Worm (Caenorhabditis elegans): Measurements from ENCODE around the gene F49F1.18.
"Not testable (repeated sequence)": the region's sequence is repeated elsewhere in the genome, so short reads cannot be mapped to it uniquely, and the experiment has no call there.

F49F1.18 gene

ce11 chrIV:4162121-4162520, 22.0 kb upstream of the F49F1.18 start, which contains the start of gene scrm-5:
Gene scrm-5, plus strand, starts transcription at chrIV:4162421.
- TF ChIP-seq tbx-2 (tag; optimal IDR thresholded peaks at IDR 0.05) = no peak
- no peak for TF ChIP-seq mef-2 (tag; optimal IDR thresholded peaks at IDR 0.05)
- TF ChIP-seq C04F5.9 (tag; optimal IDR thresholded peaks at IDR 0.05) = no peak
- no peak for TF ChIP-seq snu-23 (GFP tag; optimal IDR thresholded peaks at IDR 0.05)
- TF ChIP-seq lin-15B (tag; optimal IDR thresholded peaks at IDR 0.05) = no peak
- TF ChIP-seq F16B12.6 (tag; optimal IDR thresholded peaks at IDR 0.05) = no peak
- TF ChIP-seq ces-1 (GFP tag; optimal IDR thresholded peaks at IDR 0.05) = no peak
- TF ChIP-seq mep-1 (tag; optimal IDR thresholded peaks at IDR 0.05) = no peak

- peak; percentile 19 for TF ChIP-seq elt-2 (tag; optimal IDR thresholded peaks at IDR 0.05)
- no peak for TF ChIP-seq C16A3.4 (tag; optimal IDR thresholded peaks at IDR 0.05)
- no peak for TF ChIP-seq nhr-85 (tag)
Measured at ce11 chrIV:4154641-4155040, 14.5 kb upstream of the F49F1.18 start, which contains the start of gene K08D10.14. Gene K08D10.14, plus strand, starts transcription at chrIV:4154941.

- no peak for TF ChIP-seq ceh-8 (GFP tag; optimal IDR thresholded peaks at IDR 0.05)
- TF ChIP-seq elt-2 (tag; optimal IDR thresholded peaks at IDR 0.05) = peak; percentile 79
Measured at ce11 chrIV:4152143-4152542, 12.0 kb upstream of the F49F1.18 start, which contains the start of the genes K08D10.10 and R07C12.1. Gene K08D10.10, plus strand, starts transcription at chrIV:4152235. Gene R07C12.1, plus strand, starts transcription at chrIV:4152456.

ce11 chrIV:4150138-4150537, 10.0 kb upstream of the F49F1.18 start:
- TF ChIP-seq elt-2 (tag; optimal IDR thresholded peaks at IDR 0.05) = peak; percentile 58
- TF ChIP-seq efl-1 (optimal IDR thresholded peaks at IDR 0.05) = no peak
- peak in 1 of 2 experiments; percentile 57 for TF ChIP-seq efl-1 (GFP tag; optimal IDR thresholded peaks at IDR 0.05 in 1 of 2)
- no peak for TF ChIP-seq lin-14 (GFP tag; optimal IDR thresholded peaks at IDR 0.05)

- no peak for TF ChIP-seq sox-4 (tag; optimal IDR thresholded peaks at IDR 0.05)
- TF ChIP-seq efl-1 (optimal IDR thresholded peaks at IDR 0.05) = no peak
- peak in 1 of 2 experiments; percentile 38 for TF ChIP-seq efl-1 (GFP tag; optimal IDR thresholded peaks at IDR 0.05 in 1 of 2)
- TF ChIP-seq jun-1 (tag; optimal IDR thresholded peaks at IDR 0.05) = peak; percentile 34
- TF ChIP-seq dpl-1 (GFP tag; optimal IDR thresholded peaks at IDR 0.05) = no peak
- peak; percentile 1 for TF ChIP-seq nhr-90 (tag; optimal IDR thresholded peaks at IDR 0.05; ENCODE audit: poor library complexity)
- TF ChIP-seq elt-2 (tag; optimal IDR thresholded peaks at IDR 0.05) = peak; percentile 92
Measured at ce11 chrIV:4147891-4148290, 7.7 kb upstream of the F49F1.18 start.

- TF ChIP-seq lin-13 (GFP tag; optimal IDR thresholded peaks at IDR 0.05) = no peak
- no peak for TF ChIP-seq grh-1 (GFP tag; IDR thresholded peaks at IDR 0.05)
- TF ChIP-seq ces-1 (GFP tag; optimal IDR thresholded peaks at IDR 0.05) = no peak
- no peak for TF ChIP-seq pax-3 (tag; optimal IDR thresholded peaks at IDR 0.05)
- no peak for TF ChIP-seq nhr-20 (tag; optimal IDR thresholded peaks at IDR 0.05)
- no peak for TF ChIP-seq tbx-2 (tag; optimal IDR thresholded peaks at IDR 0.05)
- TF ChIP-seq ztf-4 (tag; optimal IDR thresholded peaks at IDR 0.05) = no peak
- no peak for TF ChIP-seq C04F5.9 (tag; optimal IDR thresholded peaks at IDR 0.05)
- TF ChIP-seq lin-14 (GFP tag; optimal IDR thresholded peaks at IDR 0.05) = no peak
- TF ChIP-seq nhr-85 (tag) = no peak
- no peak for TF ChIP-seq fkh-8 (tag; optimal IDR thresholded peaks at IDR 0.05)
Measured at ce11 chrIV:4144784-4145183, 4.6 kb upstream of the F49F1.18 start, which contains the start of gene R07C12.3. Gene R07C12.3, plus strand, starts transcription at chrIV:4145084.

- not testable (repeated sequence) for TF ChIP-seq nhr-77, lin-15B, nhr-11 (tag; optimal IDR thresholded peaks at IDR 0.05)
Measured at ce11 chrIV:4142986-4143385, 2.8 kb upstream of the F49F1.18 start, which contains the start of gene F49F1.12. Gene F49F1.12, minus strand, starts transcription at chrIV:4143086.

ce11 chrIV:4141311-4141710, 1.1 kb upstream of the F49F1.18 start, which contains the start of gene F49F1.11:
Gene F49F1.11, minus strand, starts transcription at chrIV:4141411.
- TF ChIP-seq skn-1 (tag; optimal IDR thresholded peaks at IDR 0.05) (no peak), rnt-1 (tag; optimal IDR thresholded peaks at IDR 0.05) (no peak), lin-39 (tag; optimal IDR thresholded peaks at IDR 0.05) (no peak), C04F5.9 (tag; optimal IDR thresholded peaks at IDR 0.05) (no peak), ces-1 (GFP tag; optimal IDR thresholded peaks at IDR 0.05) (no peak), swsn-7 (tag; optimal IDR thresholded peaks at IDR 0.05) (no peak), unc-30 (tag; optimal IDR thresholded peaks at IDR 0.05) (no peak), nhr-28 (tag; optimal IDR thresholded peaks at IDR 0.05) (no peak), nhr-237 (tag; optimal IDR thresholded peaks at IDR 0.05) (no peak), mab-9 (GFP tag; IDR thresholded peaks at IDR 0.05) (no peak), alr-1 (tag; optimal IDR thresholded peaks at IDR 0.05; ENCODE audit: borderline replicate concordance) (no peak), sox-4 (tag; optimal IDR thresholded peaks at IDR 0.05) (no peak), vab-15 (tag; optimal IDR thresholded peaks at IDR 0.05) (no peak), ceh-88 (GFP tag; IDR thresholded peaks at IDR 0.05) (no peak), nhr-20 (tag; optimal IDR thresholded peaks at IDR 0.05) (no peak)

Measured in whole organism, L1 larva.